Worm (Caenorhabditis elegans) whole organism, mixed stage, embryonic: ENCODE data around the gene psd-1.

Experiments
- M03D4.4 ChIP-seq: sonication (generic microtip); optimal IDR thresholded peaks from 2 replicates; lab custom pipeline; 2017; ENCODE audit warnings: mild to moderate bottlenecking, missing genetic modification characterization, missing compliant biosample characterization
- blmp-1 ChIP-seq: fragments of 150-350 bp; optimal IDR thresholded peaks from 2 replicates; lab custom pipeline; 2014; ENCODE audit warnings: missing biosample characterization, missing genetic modification characterization
- ceh-39 ChIP-seq: fragments of 150-350 bp; optimal IDR thresholded peaks from 2 replicates; lab custom pipeline; 2014; ENCODE audit warnings: missing biosample characterization, missing genetic modification characterization
- ceh-43 ChIP-seq: fragments of 200-800 bp; sonication (Bioruptor generic); optimal IDR thresholded peaks from 2 replicates; lab custom pipeline; 2018; ENCODE audit warnings: mild to moderate bottlenecking, missing genetic modification characterization, moderate library complexity, missing compliant biosample characterization
- ceh-83 ChIP-seq: fragments of 200-800 bp; sonication (Bioruptor generic); optimal IDR thresholded peaks from 2 replicates; lab custom pipeline; 2018; ENCODE audit warnings: mild to moderate bottlenecking, missing genetic modification characterization, missing compliant biosample characterization
- ces-1 ChIP-seq: fragments of 150-350 bp; optimal IDR thresholded peaks from 2 replicates; lab custom pipeline; 2014; ENCODE audit warnings: missing biosample characterization, missing genetic modification reagents, missing genetic modification characterization
- cnd-1 ChIP-seq: fragments of 200-800 bp; sonication (Bioruptor generic); optimal IDR thresholded peaks from 2 replicates; lab custom pipeline; 2018; ENCODE audit warnings: mild to moderate bottlenecking, missing genetic modification characterization, missing compliant biosample characterization
- drap-1 ChIP-seq: fragments of 200-800 bp; sonication (Bioruptor generic); optimal IDR thresholded peaks from 3 replicates; lab custom pipeline; 2018; ENCODE audit warnings: mild to moderate bottlenecking, missing genetic modification characterization, missing compliant biosample characterization
- elt-1 ChIP-seq: sonication (generic microtip); optimal IDR thresholded peaks from 2 replicates; lab custom pipeline; 2017; ENCODE audit warnings: missing genetic modification characterization, mild to moderate bottlenecking, missing compliant biosample characterization, antibody characterized with exemption, moderate library complexity, borderline replicate concordance; ENCODE audit not compliant: insufficient read depth
- elt-3 ChIP-seq: fragments of 150-350 bp; optimal IDR thresholded peaks from 2 replicates; lab custom pipeline; 2014; ENCODE audit warnings: missing biosample characterization, missing genetic modification characterization
- flh-1 ChIP-seq: fragments of 200-800 bp; sonication (Bioruptor generic); optimal IDR thresholded peaks from 2 replicates; lab custom pipeline; 2018; ENCODE audit warnings: mild to moderate bottlenecking, missing genetic modification characterization, moderate library complexity, missing compliant biosample characterization
- ham-2 ChIP-seq: fragments of 200-800 bp; sonication (Bioruptor generic); optimal IDR thresholded peaks from 2 replicates; lab custom pipeline; 2018; ENCODE audit warnings: mild to moderate bottlenecking, missing genetic modification characterization, missing compliant biosample characterization
- hlh-1 ChIP-seq: fragments of 150-350 bp; optimal IDR thresholded peaks from 2 replicates; lab custom pipeline; 2014; ENCODE audit warnings: missing biosample characterization, missing genetic modification reagents, missing genetic modification characterization
- lin-13 ChIP-seq: fragments of 150-350 bp; optimal IDR thresholded peaks from 2 replicates; lab custom pipeline; 2014; ENCODE audit warnings: missing biosample characterization, missing genetic modification characterization
- lin-32 ChIP-seq: fragments of 200-800 bp; sonication (Bioruptor generic); optimal IDR thresholded peaks from 2 replicates; lab custom pipeline; 2018; ENCODE audit warnings: mild to moderate bottlenecking, missing genetic modification characterization, missing compliant biosample characterization
- lsy-2 ChIP-seq: fragments of 150-350 bp; optimal IDR thresholded peaks from 2 replicates; lab custom pipeline; 2014; ENCODE audit warnings: missing biosample characterization, missing genetic modification characterization
- mab-5 ChIP-seq: fragments of 150-350 bp; optimal IDR thresholded peaks from 2 replicates; lab custom pipeline; 2014; ENCODE audit warnings: missing biosample characterization, missing genetic modification characterization
- mep-1 ChIP-seq: fragments of 150-350 bp; optimal IDR thresholded peaks from 2 replicates; lab custom pipeline; 2017; ENCODE audit warnings: missing biosample characterization, missing genetic modification reagents, missing genetic modification characterization, inconsistent platforms
- mls-2 ChIP-seq: sonication (generic microtip); optimal IDR thresholded peaks from 2 replicates; lab custom pipeline; 2016; ENCODE audit warnings: mild to moderate bottlenecking, missing genetic modification characterization, moderate library complexity, missing compliant biosample characterization
- nhr-12 ChIP-seq: fragments of 150-350 bp; optimal IDR thresholded peaks from 2 replicates; lab custom pipeline; 2014; ENCODE audit warnings: missing biosample characterization, missing genetic modification characterization
- nhr-2 ChIP-seq: fragments of 150-350 bp; optimal IDR thresholded peaks from 2 replicates; lab custom pipeline; 2014; ENCODE audit warnings: missing biosample characterization, missing genetic modification characterization
- nhr-237 ChIP-seq: fragments of 150-350 bp; optimal IDR thresholded peaks from 2 replicates; lab custom pipeline; 2014; ENCODE audit warnings: missing biosample characterization, missing genetic modification characterization
- nhr-28 ChIP-seq: fragments of 150-350 bp; optimal IDR thresholded peaks from 2 replicates; lab custom pipeline; 2014; ENCODE audit warnings: missing biosample characterization, missing genetic modification characterization
- nhr-76 ChIP-seq: sonication (generic microtip); optimal IDR thresholded peaks from 2 replicates; lab custom pipeline; 2017; ENCODE audit warnings: missing biosample characterization, missing genetic modification characterization
- pha-4 ChIP-seq: fragments of 150-350 bp; optimal IDR thresholded peaks from 2 replicates; lab custom pipeline; 2018; ENCODE audit warnings: missing biosample characterization, missing genetic modification reagents, missing genetic modification characterization
- sem-2 ChIP-seq: fragments of 200-800 bp; sonication (Bioruptor generic); optimal IDR thresholded peaks from 2 replicates; lab custom pipeline; 2018; ENCODE audit warnings: mild to moderate bottlenecking, missing genetic modification characterization, missing compliant biosample characterization
- sptf-1 ChIP-seq: sonication (generic microtip); optimal IDR thresholded peaks from 2 replicates; lab custom pipeline; 2017; ENCODE audit warnings: mild to moderate bottlenecking, missing genetic modification characterization, moderate library complexity, missing compliant biosample characterization
- tbx-8 ChIP-seq: fragments of 200-800 bp; sonication (Bioruptor generic); optimal IDR thresholded peaks from 2 replicates; lab custom pipeline; 2018; ENCODE audit warnings: mild to moderate bottlenecking, missing genetic modification characterization, moderate library complexity, missing compliant biosample characterization
- unc-120 ChIP-seq: sonication (generic microtip); optimal IDR thresholded peaks from 2 replicates; lab custom pipeline; 2017; ENCODE audit warnings: missing genetic modification characterization, missing compliant biosample characterization; ENCODE audit not compliant: poor library complexity, severe bottlenecking
- unc-39 ChIP-seq: fragments of 150-350 bp; optimal IDR thresholded peaks from 2 replicates; lab custom pipeline; 2014; ENCODE audit warnings: missing biosample characterization, missing genetic modification characterization
- unc-62 ChIP-seq: fragments of 150-350 bp; optimal IDR thresholded peaks from 2 replicates; lab custom pipeline; 2014; ENCODE audit warnings: missing biosample characterization, missing genetic modification reagents, missing genetic modification characterization
- zip-8 ChIP-seq: fragments of 150-350 bp; optimal IDR thresholded peaks from 2 replicates; lab custom pipeline; 2014; ENCODE audit warnings: missing biosample characterization, missing genetic modification characterization
- ztf-11 ChIP-seq: fragments of 150-350 bp; optimal IDR thresholded peaks from 2 replicates; lab custom pipeline; 2014; ENCODE audit warnings: missing biosample characterization, missing genetic modification characterization

Gene psd-1

DNA sequence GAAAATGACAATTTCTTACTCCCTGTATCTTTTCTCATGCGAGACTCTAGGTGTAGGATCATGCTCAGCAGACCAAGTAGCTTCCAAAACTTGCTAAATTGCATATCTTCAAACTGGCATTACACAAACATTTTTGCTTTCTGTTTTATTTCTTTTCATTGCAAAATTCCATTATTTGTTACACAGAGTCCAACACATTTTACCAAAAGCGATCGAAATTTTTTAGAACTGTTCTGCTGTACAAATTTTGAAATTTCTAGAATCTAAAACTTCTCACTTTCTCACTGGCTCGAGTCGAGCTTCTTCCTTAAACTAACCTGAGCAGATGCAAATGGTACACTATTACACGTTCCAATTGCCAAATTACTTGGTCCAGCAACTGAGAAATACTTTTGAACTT, 39.3 kb upstream of the psd-1 start:
- TF ChIP-seq ceh-39 = no peak
- no peak for TF ChIP-seq hlh-1
- TF ChIP-seq nhr-12 = no peak
- no peak for TF ChIP-seq tbx-8 (GFP tag; lab: Kevin White, UChicago)
- no peak for TF ChIP-seq mab-5
- TF ChIP-seq unc-39 (tag; lab: Kevin White, UChicago) = no peak
- no peak for TF ChIP-seq cnd-1 (tag; lab: Kevin White, UChicago)
- no peak for TF ChIP-seq pha-4 (tag; lab: Kevin White, UChicago)
- TF ChIP-seq ztf-11 (tag; lab: Kevin White, UChicago) = no peak
- TF ChIP-seq flh-1 (GFP tag; lab: Kevin White, UChicago) = no peak
- no peak for TF ChIP-seq nhr-237 (tag; lab: Kevin White, UChicago)
- TF ChIP-seq lin-32 (GFP tag; lab: Kevin White, UChicago) = no peak
- TF ChIP-seq mls-2 (tag; lab: Kevin White, UChicago) = no peak
- no peak for TF ChIP-seq sem-2 (GFP tag; lab: Kevin White, UChicago)
- no peak for TF ChIP-seq M03D4.4 (tag; lab: Kevin White, UChicago)
- TF ChIP-seq nhr-76 (tag; lab: Kevin White, UChicago) = no peak
- no peak for TF ChIP-seq ceh-83 (GFP tag; lab: Kevin White, UChicago)
- no peak for TF ChIP-seq zip-8

DNA sequence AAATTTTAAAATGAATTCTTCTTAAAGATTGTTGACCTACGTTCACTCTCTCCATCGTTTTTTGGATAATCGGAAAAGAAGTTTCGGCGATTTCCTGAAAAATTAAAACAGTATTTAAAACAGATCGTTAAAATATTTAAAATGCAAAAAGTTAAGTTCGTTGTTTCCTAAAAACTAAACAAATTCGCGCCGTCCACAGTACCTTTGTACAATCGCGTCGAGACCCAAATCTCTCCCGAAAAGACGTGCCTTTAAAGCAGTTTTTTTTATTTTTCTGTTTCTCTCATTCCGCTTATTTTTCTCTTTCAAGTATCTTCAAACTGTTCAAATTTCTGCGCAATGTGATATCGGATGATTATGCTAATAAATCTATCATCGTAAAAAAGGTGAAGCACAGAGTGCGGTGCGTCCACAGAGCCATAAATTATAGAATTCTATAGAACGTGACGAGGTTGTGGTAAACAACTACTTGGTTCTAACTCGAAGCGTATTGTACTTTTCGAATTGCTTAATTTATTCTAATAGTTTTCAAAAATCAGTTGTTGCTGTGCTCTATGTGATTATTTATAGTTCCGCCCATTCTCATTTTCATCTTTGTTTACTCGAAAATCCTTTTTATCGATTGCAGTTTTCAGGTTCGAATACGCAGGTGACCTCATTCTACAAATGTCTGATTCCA, 35.6 kb upstream of the psd-1 start, which contains the start of the genes F56C9.6 and F56C9.3:
Gene F56C9.6, minus strand, starts transcription at position 112 of the 679 bp plus-strand sequence.
Gene F56C9.3, plus strand, starts transcription at position 629 of the 679 bp plus-strand sequence.
- no peak for TF ChIP-seq drap-1 (GFP tag; lab: Kevin White, UChicago)
- TF ChIP-seq blmp-1 (tag; lab: Kevin White, UChicago) = no peak
- no peak for TF ChIP-seq elt-3 (tag; lab: Kevin White, UChicago)
- TF ChIP-seq unc-62 (GFP tag; lab: Kevin White, UChicago) = no peak
- TF ChIP-seq lin-32 (GFP tag; lab: Kevin White, UChicago) = no peak
- TF ChIP-seq unc-120 = no peak
- no peak for TF ChIP-seq nhr-28 (tag; lab: Kevin White, UChicago)
- TF ChIP-seq sem-2 (GFP tag; lab: Kevin White, UChicago) = no peak
- no peak for TF ChIP-seq unc-39 (tag; lab: Kevin White, UChicago)
- no peak for TF ChIP-seq ceh-43
- TF ChIP-seq mep-1 (tag; lab: Kevin White, UChicago) = no peak
- TF ChIP-seq hlh-1 = no peak
- no peak for TF ChIP-seq mls-2 (tag; lab: Kevin White, UChicago)

ce11 chrIII:7308600-7309109, 33.5 kb upstream of the psd-1 start, which contains the start of gene acbp-4:
Gene acbp-4 (minus strand): TSS chrIII:7309109.
- TF ChIP-seq cnd-1 (tag; lab: Kevin White, UChicago) (no peak), mep-1 (tag; lab: Kevin White, UChicago) (no peak), zip-8 (no peak), sem-2 (GFP tag; lab: Kevin White, UChicago) (no peak), ces-1 (GFP tag; lab: Kevin White, UChicago) (no peak), unc-62 (GFP tag; lab: Kevin White, UChicago) (no peak), lin-13 (tag; lab: Kevin White, UChicago) (no peak), pha-4 (tag; lab: Kevin White, UChicago) (no peak), lsy-2 (tag; lab: Kevin White, UChicago) (no peak), unc-120 (no peak), unc-39 (tag; lab: Kevin White, UChicago) (no peak)

ce11 chrIII:7305649-7305977, 30.4 kb upstream of the psd-1 start:
- no peak for TF ChIP-seq lin-32 (GFP tag; lab: Kevin White, UChicago)
- no peak for TF ChIP-seq elt-3 (tag; lab: Kevin White, UChicago)
- TF ChIP-seq flh-1 (GFP tag; lab: Kevin White, UChicago) = no peak
- TF ChIP-seq ceh-83 (GFP tag; lab: Kevin White, UChicago) = no peak
- TF ChIP-seq nhr-2 (tag; lab: Kevin White, UChicago) = no peak
- no peak for TF ChIP-seq lsy-2 (tag; lab: Kevin White, UChicago)
- TF ChIP-seq M03D4.4 (tag; lab: Kevin White, UChicago) = no peak
- no peak for TF ChIP-seq ces-1 (GFP tag; lab: Kevin White, UChicago)
- no peak for TF ChIP-seq ham-2
- no peak for TF ChIP-seq unc-62 (GFP tag; lab: Kevin White, UChicago)
- TF ChIP-seq nhr-28 (tag; lab: Kevin White, UChicago) = no peak
- no peak for TF ChIP-seq sptf-1 (tag; lab: Kevin White, UChicago)
- TF ChIP-seq tbx-8 (GFP tag; lab: Kevin White, UChicago) = no peak
- no peak for TF ChIP-seq blmp-1 (tag; lab: Kevin White, UChicago)
- TF ChIP-seq mep-1 (tag; lab: Kevin White, UChicago) = no peak
- no peak for TF ChIP-seq nhr-12
- no peak for TF ChIP-seq elt-1 (tag; lab: Kevin White, UChicago)
- no peak for TF ChIP-seq drap-1 (GFP tag; lab: Kevin White, UChicago)
- TF ChIP-seq nhr-76 (tag; lab: Kevin White, UChicago) = no peak
- TF ChIP-seq pha-4 (tag; lab: Kevin White, UChicago) = no peak
